Worm (Caenorhabditis elegans): ENCODE measurements around the gene srd-7.

srd-7 gene

ce11 chrIV:10782014-10782413 lies 4.6 kb downstream of the srd-7 start:
- TF ChIP-seq tbx-8 (GFP tag; optimal IDR thresholded peaks at IDR 0.05): no peak
- no peak for TF ChIP-seq nhr-28 (tag; optimal IDR thresholded peaks at IDR 0.05)
- no peak for TF ChIP-seq lin-13 (tag; optimal IDR thresholded peaks at IDR 0.05)
- no peak for TF ChIP-seq snpc-4 (tag; optimal IDR thresholded peaks at IDR 0.05)
- no peak for TF ChIP-seq bed-3 (GFP tag; optimal IDR thresholded peaks at IDR 0.05)
- no peak for TF ChIP-seq pha-4 (tag; optimal IDR thresholded peaks at IDR 0.05)
- TF ChIP-seq nhr-76 (tag; optimal IDR thresholded peaks at IDR 0.05): no peak
- TF ChIP-seq blmp-1 (tag; optimal IDR thresholded peaks at IDR 0.05): no peak
- no peak for TF ChIP-seq ceh-83 (GFP tag; optimal IDR thresholded peaks at IDR 0.05)
- TF ChIP-seq lsy-2 (tag; optimal IDR thresholded peaks at IDR 0.05): no peak
- TF ChIP-seq ceh-43 (GFP tag; optimal IDR thresholded peaks at IDR 0.05): no peak
- no peak for TF ChIP-seq lin-32 (GFP tag; optimal IDR thresholded peaks at IDR 0.05)
- TF ChIP-seq mep-1 (tag; optimal IDR thresholded peaks at IDR 0.05): no peak
- TF ChIP-seq unc-120 (tag; optimal IDR thresholded peaks at IDR 0.05; ENCODE audit: poor library complexity, severe bottlenecking): no peak
- no peak for TF ChIP-seq mls-2 (tag; optimal IDR thresholded peaks at IDR 0.05)
- no peak for TF ChIP-seq zip-8 (tag; optimal IDR thresholded peaks at IDR 0.05)
- TF ChIP-seq ces-1 (GFP tag; optimal IDR thresholded peaks at IDR 0.05): no peak

ce11 chrIV:10781346-10781745 lies 5.3 kb downstream of the srd-7 start:
- TF ChIP-seq mab-5 (tag; optimal IDR thresholded peaks at IDR 0.05): no peak

- no peak for TF ChIP-seq nhr-2 (tag; optimal IDR thresholded peaks at IDR 0.05)
- no peak for TF ChIP-seq unc-39 (tag; optimal IDR thresholded peaks at IDR 0.05)
- TF ChIP-seq ces-1 (GFP tag; optimal IDR thresholded peaks at IDR 0.05): no peak
- no peak for TF ChIP-seq M03D4.4 (tag; optimal IDR thresholded peaks at IDR 0.05)
- no peak for TF ChIP-seq nhr-76 (tag; optimal IDR thresholded peaks at IDR 0.05)
- TF ChIP-seq nhr-28 (tag; optimal IDR thresholded peaks at IDR 0.05): no peak
- no peak for TF ChIP-seq ceh-83 (GFP tag; optimal IDR thresholded peaks at IDR 0.05)
Observed at ce11 chrIV:10780583-10780982, 6.0 kb downstream of the srd-7 start, which contains the start of gene swt-3. swt-3 (minus strand) TSS chrIV:10780683.

ce11 chrIV:10779328-10779727 lies 7.3 kb downstream of the srd-7 start:
- TF ChIP-seq drap-1 (GFP tag; optimal IDR thresholded peaks at IDR 0.05) (no peak), zip-8 (tag; optimal IDR thresholded peaks at IDR 0.05) (no peak), bed-3 (GFP tag; optimal IDR thresholded peaks at IDR 0.05) (no peak)

ce11 chrIV:10778582-10778981 lies 8.0 kb downstream of the srd-7 start:
- TF ChIP-seq elt-3 (tag; optimal IDR thresholded peaks at IDR 0.05) (no peak), nhr-12 (tag; optimal IDR thresholded peaks at IDR 0.05) (no peak), pha-4 (tag; optimal IDR thresholded peaks at IDR 0.05) (no peak), unc-120 (tag; optimal IDR thresholded peaks at IDR 0.05; ENCODE audit: poor library complexity, severe bottlenecking) (no peak), mls-2 (tag; optimal IDR thresholded peaks at IDR 0.05) (no peak), tbx-8 (GFP tag; optimal IDR thresholded peaks at IDR 0.05) (no peak), ceh-39 (tag; optimal IDR thresholded peaks at IDR 0.05) (no peak), mep-1 (tag; optimal IDR thresholded peaks at IDR 0.05) (no peak), ham-2 (GFP tag; optimal IDR thresholded peaks at IDR 0.05) (no peak)

ce11 chrIV:10777600-10777999 lies 9.0 kb downstream of the srd-7 start:
- TF ChIP-seq lin-13 (tag; optimal IDR thresholded peaks at IDR 0.05): no peak
- TF ChIP-seq nhr-76 (tag; optimal IDR thresholded peaks at IDR 0.05): no peak
- no peak for TF ChIP-seq mls-2 (tag; optimal IDR thresholded peaks at IDR 0.05)
- TF ChIP-seq zip-8 (tag; optimal IDR thresholded peaks at IDR 0.05): peak; percentile 99

ce11 chrIV:10777076-10777475 lies 9.6 kb downstream of the srd-7 start:
- no peak for TF ChIP-seq mls-2 (tag; optimal IDR thresholded peaks at IDR 0.05)
- TF ChIP-seq drap-1 (GFP tag; optimal IDR thresholded peaks at IDR 0.05): no peak
- TF ChIP-seq unc-62 (GFP tag; optimal IDR thresholded peaks at IDR 0.05): no peak
- no peak for TF ChIP-seq nhr-12 (tag; optimal IDR thresholded peaks at IDR 0.05)

- TF ChIP-seq nhr-237 (tag; optimal IDR thresholded peaks at IDR 0.05) (no peak), lsy-2 (tag; optimal IDR thresholded peaks at IDR 0.05) (no peak), nhr-28 (tag; optimal IDR thresholded peaks at IDR 0.05) (no peak), unc-120 (tag; optimal IDR thresholded peaks at IDR 0.05; ENCODE audit: poor library complexity, severe bottlenecking) (no peak), unc-39 (tag; optimal IDR thresholded peaks at IDR 0.05) (no peak), lin-13 (tag; optimal IDR thresholded peaks at IDR 0.05) (no peak), ceh-43 (GFP tag; optimal IDR thresholded peaks at IDR 0.05) (no peak), sem-2 (GFP tag; optimal IDR thresholded peaks at IDR 0.05) (no peak), nhr-2 (tag; optimal IDR thresholded peaks at IDR 0.05) (no peak), M03D4.4 (tag; optimal IDR thresholded peaks at IDR 0.05) (no peak)
Observed at ce11 chrIV:10773811-10774210, 12.8 kb downstream of the srd-7 start, which contains the start of gene inpp-1. inpp-1 (minus strand) TSS chrIV:10773911.

Measured in whole organism, mixed stage, embryonic.